Worm (Caenorhabditis elegans) whole organism, young adult: ENCODE data around the gene srg-7.

Experiments used
- Y53G8AR.9 ChIP-seq: fragments of 200-800 bp; sonication (Bioruptor generic); conservative IDR thresholded peaks from 2 replicates; pipeline ENCODE4 v1.3.6; 2022; ENCODE audit warnings: missing genetic modification reagents, missing genetic modification characterization, missing compliant biosample characterization
- let-526 ChIP-seq: fragments of 200-800 bp; sonication (Bioruptor generic); IDR thresholded peaks from 2 replicates; pipeline ENCODE4 v1.3.6; 2022; ENCODE audit warnings: missing genetic modification reagents, missing genetic modification characterization, missing compliant biosample characterization

ce11 chrIII:6231880-6232279, 36.1 kb downstream of the srg-7 start:
- TF ChIP-seq Y53G8AR.9 (GFP tag; lab: Robert Waterston, UW) (no peak), let-526 (no peak)
